Worm (Caenorhabditis elegans) whole organism, L2 larva: Measurements from ENCODE around the gene F37A4.3.
A peak's percentile ranks its signal among the peaks of the same experiment; 100 is the strongest.

ENCODE experiments used
- F13H6.1 ChIP-seq: sonication (generic microtip); optimal IDR thresholded peaks from 2 replicates; lab custom pipeline; 2016; ENCODE audit warnings: missing genetic modification characterization, missing compliant biosample characterization
- ZK546.5 ChIP-seq: sonication (generic microtip); optimal IDR thresholded peaks from 2 replicates; lab custom pipeline; 2017; ENCODE audit warnings: missing biosample characterization, missing genetic modification characterization
- aly-2 ChIP-seq: fragments of 150-350 bp; optimal IDR thresholded peaks from 2 replicates; lab custom pipeline; 2014; ENCODE audit warnings: missing biosample characterization, missing genetic modification characterization
- ama-1 ChIP-seq: fragments of 150-350 bp; optimal IDR thresholded peaks from 2 replicates; lab custom pipeline; 2018; ENCODE audit warnings: inconsistent platforms
- elt-1 ChIP-seq: fragments of 150-350 bp; optimal IDR thresholded peaks from 2 replicates; lab custom pipeline; 2014; ENCODE audit warnings: missing biosample characterization, missing genetic modification characterization
- fos-1 ChIP-seq: fragments of 150-350 bp; optimal IDR thresholded peaks from 2 replicates; lab custom pipeline; 2014; ENCODE audit warnings: missing biosample characterization, missing genetic modification characterization
- lsy-2 ChIP-seq, 2 experiments: fragments of 150-350 bp in 1 of 2; sonication (generic microtip) in 1 of 2; optimal IDR thresholded peaks; 2 replicates each; lab custom pipeline; 2014 to 2017; ENCODE audit warnings: missing biosample characterization in 2 of 2, missing genetic modification characterization in 2 of 2
- nhr-237 ChIP-seq: fragments of 150-350 bp; optimal IDR thresholded peaks from 2 replicates; lab custom pipeline; 2014; ENCODE audit warnings: missing biosample characterization, missing genetic modification characterization
- skn-1 ChIP-seq: sonication (generic microtip); optimal IDR thresholded peaks from 2 replicates; lab custom pipeline; 2017; ENCODE audit warnings: missing biosample characterization, missing genetic modification characterization
- snpc-4 ChIP-seq: fragments of 150-350 bp; optimal IDR thresholded peaks from 2 replicates; lab custom pipeline; 2014; ENCODE audit warnings: missing biosample characterization, missing genetic modification characterization
- unc-39 ChIP-seq: fragments of 150-350 bp; optimal IDR thresholded peaks from 2 replicates; lab custom pipeline; 2014; ENCODE audit warnings: missing biosample characterization, missing genetic modification characterization
- unc-55 ChIP-seq: fragments of 150-350 bp; sonication (generic microtip); optimal IDR thresholded peaks from 3 replicates; lab custom pipeline; 2014; ENCODE audit warnings: missing biosample characterization, missing genetic modification reagents, missing genetic modification characterization
- ztf-1 ChIP-seq: fragments of 200-800 bp; sonication (Bioruptor generic); conservative IDR thresholded peaks from 2 replicates; pipeline ENCODE4 v1.3.6; 2022; ENCODE audit warnings: missing genetic modification characterization, missing compliant biosample characterization

DNA sequence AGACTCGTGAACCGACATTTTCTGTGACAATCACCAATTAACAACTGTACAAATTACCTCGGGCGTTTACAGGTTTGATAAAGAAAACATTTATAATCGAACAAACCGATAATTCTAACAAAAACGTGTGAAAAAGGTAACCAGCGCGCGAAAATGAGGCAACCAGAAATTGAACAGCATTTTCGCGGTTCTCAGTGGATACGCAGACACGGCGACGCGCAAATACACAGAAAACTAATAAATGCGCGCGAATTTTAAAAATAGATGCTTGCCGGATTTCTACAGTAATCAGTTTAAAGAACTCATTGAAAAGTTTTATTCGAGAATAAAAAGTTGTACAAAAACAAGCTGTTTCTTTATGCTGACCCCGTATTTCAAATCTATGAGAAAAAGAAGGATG is 8.4 kb upstream of the F37A4.3 start, which contains the start of gene isw-1:
- no peak for TF ChIP-seq nhr-237
- no peak for TF ChIP-seq ztf-1 (GFP tag; lab: Robert Waterston, UW)
- TF ChIP-seq lsy-2 (tag; optimal IDR thresholded peaks at IDR 0.05; lab: Kevin White, UChicago), result no peak
- no peak for TF ChIP-seq skn-1 (tag; lab: Kevin White, UChicago)
- no peak for TF ChIP-seq snpc-4 (tag; lab: Kevin White, UChicago)
- TF ChIP-seq ZK546.5 (tag; lab: Kevin White, UChicago), result no peak
- no peak for TF ChIP-seq elt-1 (tag; lab: Kevin White, UChicago)
- TF ChIP-seq F13H6.1, result no peak
- peak; percentile 21 for TF ChIP-seq fos-1
- no peak for TF ChIP-seq ama-1 (lab: Kevin White, UChicago)
- peak; percentile 70 for TF ChIP-seq unc-55 (GFP tag; lab: Kevin White, UChicago)
- no peak for TF ChIP-seq aly-2 (tag; lab: Kevin White, UChicago)
- no peak for TF ChIP-seq unc-39 (tag; lab: Kevin White, UChicago)
